Worm (Caenorhabditis elegans) whole organism, young adult: Measurements from ENCODE around the gene nhr-193.

Source experiments
- F10E7.11 ChIP-seq: sonication (generic microtip); optimal IDR thresholded peaks from 2 replicates; lab custom pipeline; 2017; ENCODE audit warnings: mild to moderate bottlenecking, missing genetic modification characterization, moderate library complexity, missing compliant biosample characterization
- hmg-20 ChIP-seq: fragments of 200-800 bp; sonication (Bioruptor generic); IDR thresholded peaks from 2 replicates; pipeline ENCODE4 v1.3.6; 2022; ENCODE audit warnings: missing genetic modification reagents, missing genetic modification characterization, missing compliant biosample characterization
- madf-8 ChIP-seq: fragments of 200-800 bp; sonication (Bioruptor generic); conservative IDR thresholded peaks from 2 replicates; pipeline ENCODE4 v1.3.6; 2022; ENCODE audit warnings: missing genetic modification reagents, missing genetic modification characterization, missing compliant biosample characterization
- nfya-1 ChIP-seq: sonication (generic microtip); optimal IDR thresholded peaks from 2 replicates; lab custom pipeline; 2017; ENCODE audit warnings: antibody characterized with exemption, missing compliant biosample characterization, missing genetic modification characterization, borderline replicate concordance; ENCODE audit not compliant: insufficient read depth

DNA sequence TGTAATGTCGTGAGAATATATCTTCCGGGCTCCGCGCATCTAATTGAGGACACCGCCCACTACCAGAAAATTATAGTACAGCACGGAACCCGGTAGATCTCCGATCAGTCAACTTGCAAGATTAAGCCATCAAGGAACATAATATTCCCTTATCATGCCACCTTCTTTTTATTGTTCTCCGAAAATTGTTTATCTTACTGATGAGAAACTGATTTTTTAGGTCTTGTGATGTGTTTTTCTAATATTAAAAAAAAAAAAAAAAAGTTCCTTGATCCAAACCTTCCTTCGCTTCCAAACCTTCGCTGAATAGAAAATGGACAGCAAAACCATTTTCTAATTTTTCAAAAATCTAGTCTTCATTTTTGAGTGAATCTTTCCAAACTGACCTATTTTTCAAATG is 13.3 kb upstream of the nhr-193 start, which contains the start of gene F57G8.7:
- TF ChIP-seq madf-8 (no peak), F10E7.11 (no peak), hmg-20 (GFP tag; lab: Robert Waterston, UW) (no peak), nfya-1 (tag; lab: Kevin White, UChicago) (no peak)
